Fruit fly (Drosophila melanogaster) whole organism, prepupa: Measurements from ENCODE around the gene Rassf.
A peak's percentile ranks its signal among the peaks of the same experiment; 100 is the strongest.

Experiments used
- Blimp-1 ChIP-seq: fragments of 200-800 bp; sonication (Bioruptor generic); optimal IDR thresholded peaks from 3 replicates; lab custom pipeline; 2017; ENCODE audit warnings: missing biosample characterization, missing genetic modification characterization, mild to moderate bottlenecking, moderate library complexity, missing genetic modification reagents
- CG10631 ChIP-seq: fragments of 200-800 bp; sonication (Bioruptor generic); optimal IDR thresholded peaks from 2 replicates; lab custom pipeline; 2016; ENCODE audit warnings: missing biosample characterization, missing genetic modification characterization
- CG11294 ChIP-seq: fragments of 200-800 bp; sonication (Bioruptor generic); IDR thresholded peaks from 2 replicates; pipeline ENCODE4 v1.3.6; 2022; ENCODE audit warnings: missing biosample characterization, missing genetic modification characterization
- CG11762 ChIP-seq: fragments of 200-800 bp; sonication (Bioruptor generic); optimal IDR thresholded peaks from 3 replicates; lab custom pipeline; 2016; ENCODE audit warnings: missing biosample characterization, missing genetic modification characterization; ENCODE audit not compliant: insufficient read depth
- CG11902 ChIP-seq: fragments of 200-800 bp; sonication (Bioruptor generic); optimal IDR thresholded peaks from 3 replicates; lab custom pipeline; 2016; ENCODE audit warnings: missing biosample characterization, missing genetic modification characterization
- CG16779 ChIP-seq: fragments of 200-800 bp; sonication (Bioruptor generic); optimal IDR thresholded peaks from 3 replicates; lab custom pipeline; 2017; ENCODE audit warnings: missing biosample characterization, mild to moderate bottlenecking, missing genetic modification characterization
- CG3032 ChIP-seq: fragments of 200-800 bp; optimal IDR thresholded peaks from 2 replicates; lab custom pipeline; 2019; ENCODE audit warnings: missing biosample characterization, mild to moderate bottlenecking, missing genetic modification characterization, moderate library complexity
- CG31627 ChIP-seq: fragments of 200-800 bp; sonication (Bioruptor generic); optimal IDR thresholded peaks from 3 replicates; lab custom pipeline; 2016; ENCODE audit warnings: missing biosample characterization, missing genetic modification characterization
- CG32006 ChIP-seq: fragments of 200-800 bp; sonication (Bioruptor generic); optimal IDR thresholded peaks from 3 replicates; lab custom pipeline; 2017; ENCODE audit warnings: missing biosample characterization, mild to moderate bottlenecking, missing genetic modification characterization
- CG34406 ChIP-seq: fragments of 200-800 bp; sonication (Bioruptor generic); optimal IDR thresholded peaks from 3 replicates; lab custom pipeline; 2016; ENCODE audit warnings: missing biosample characterization, missing genetic modification characterization
- CG3919 ChIP-seq: fragments of 200-800 bp; sonication (Bioruptor generic); optimal IDR thresholded peaks from 3 replicates; lab custom pipeline; 2016; ENCODE audit warnings: missing biosample characterization, missing genetic modification characterization
- CG4318 ChIP-seq: fragments of 200-800 bp; sonication (Bioruptor generic); optimal IDR thresholded peaks from 3 replicates; lab custom pipeline; 2017; ENCODE audit warnings: missing biosample characterization, mild to moderate bottlenecking, missing genetic modification characterization
- CG6163 ChIP-seq: fragments of 200-800 bp; sonication (Bioruptor generic); IDR thresholded peaks from 3 replicates; pipeline ENCODE4 v1.3.6; 2022; ENCODE audit warnings: missing biosample characterization, missing genetic modification characterization
- CG6276 ChIP-seq: fragments of 200-800 bp; sonication (Bioruptor generic); optimal IDR thresholded peaks from 2 replicates; lab custom pipeline; 2017; ENCODE audit warnings: missing biosample characterization, mild to moderate bottlenecking, missing genetic modification characterization
- CG6792 ChIP-seq: fragments of 200-800 bp; sonication (Bioruptor generic); optimal IDR thresholded peaks from 3 replicates; lab custom pipeline; 2016; ENCODE audit warnings: missing biosample characterization, missing genetic modification characterization
- CG6854 ChIP-seq: fragments of 200-800 bp; sonication (Bioruptor generic); optimal IDR thresholded peaks from 2 replicates; lab custom pipeline; 2017; ENCODE audit warnings: missing biosample characterization, mild to moderate bottlenecking, missing genetic modification characterization
- CG7368 ChIP-seq: fragments of 200-800 bp; sonication (Bioruptor generic); optimal IDR thresholded peaks from 3 replicates; lab custom pipeline; 2016; ENCODE audit warnings: missing biosample characterization, missing genetic modification characterization
- CG8119 ChIP-seq: fragments of 200-800 bp; sonication (Bioruptor generic); IDR thresholded peaks from 3 replicates; pipeline ENCODE4 v1.3.6; 2022; ENCODE audit warnings: missing biosample characterization, missing genetic modification characterization
- CG8319 ChIP-seq: fragments of 200-800 bp; sonication (Bioruptor generic); optimal IDR thresholded peaks from 3 replicates; lab custom pipeline; 2016; ENCODE audit warnings: missing biosample characterization, missing genetic modification characterization
- CG9139 ChIP-seq: fragments of 200-800 bp; sonication (Bioruptor generic); optimal IDR thresholded peaks from 3 replicates; lab custom pipeline; 2017; ENCODE audit warnings: missing biosample characterization, mild to moderate bottlenecking, missing genetic modification characterization
- Eip75B ChIP-seq: fragments of 200-800 bp; sonication (Bioruptor generic); optimal IDR thresholded peaks from 3 replicates; lab custom pipeline; 2016; ENCODE audit warnings: missing biosample characterization, missing genetic modification characterization
- Ets21C ChIP-seq: fragments of 200-800 bp; sonication (Bioruptor generic); optimal IDR thresholded peaks from 3 replicates; lab custom pipeline; 2016; ENCODE audit warnings: missing biosample characterization, missing genetic modification characterization
- Ets96B ChIP-seq: fragments of 200-800 bp; optimal IDR thresholded peaks from 2 replicates; lab custom pipeline; 2019; ENCODE audit warnings: missing biosample characterization, mild to moderate bottlenecking, missing genetic modification characterization, moderate library complexity
- Gug ChIP-seq: fragments of 200-800 bp; sonication (Bioruptor generic); IDR thresholded peaks from 2 replicates; pipeline ENCODE4 v1.3.6; 2022; ENCODE audit warnings: missing biosample characterization, missing genetic modification characterization
- Hr38 ChIP-seq: sonication (Bioruptor generic); optimal IDR thresholded peaks from 2 replicates; lab custom pipeline; 2016; ENCODE audit warnings: missing biosample characterization, missing genetic modification characterization
- Hr39 ChIP-seq: fragments of 200-800 bp; sonication (Bioruptor generic); optimal IDR thresholded peaks from 2 replicates; lab custom pipeline; 2016; ENCODE audit warnings: missing biosample characterization, missing genetic modification characterization
- Hr4 ChIP-seq: fragments of 200-800 bp; sonication (Bioruptor generic); optimal IDR thresholded peaks from 3 replicates; lab custom pipeline; 2016; ENCODE audit warnings: missing biosample characterization, missing genetic modification characterization
- Met ChIP-seq: fragments of 200-800 bp; sonication (Bioruptor generic); optimal IDR thresholded peaks from 3 replicates; lab custom pipeline; 2016; ENCODE audit warnings: missing biosample characterization, missing genetic modification characterization
- Sox102F ChIP-seq: fragments of 200-800 bp; sonication (Bioruptor generic); optimal IDR thresholded peaks from 2 replicates; lab custom pipeline; 2016; ENCODE audit warnings: missing biosample characterization, mild to moderate bottlenecking, missing genetic modification characterization
- Sox14 ChIP-seq: fragments of 200-800 bp; sonication (Bioruptor generic); optimal IDR thresholded peaks from 3 replicates; lab custom pipeline; 2016; ENCODE audit warnings: missing biosample characterization, missing genetic modification characterization
- Sox15 ChIP-seq: fragments of 200-800 bp; sonication (Bioruptor generic); optimal IDR thresholded peaks from 3 replicates; lab custom pipeline; 2016; ENCODE audit warnings: missing biosample characterization, missing genetic modification characterization
- achi ChIP-seq: fragments of 200-800 bp; sonication (Bioruptor generic); optimal IDR thresholded peaks from 3 replicates; lab custom pipeline; 2016; ENCODE audit warnings: missing biosample characterization, missing genetic modification characterization
- cyc ChIP-seq: fragments of 200-800 bp; sonication (Bioruptor generic); optimal IDR thresholded peaks from 3 replicates; lab custom pipeline; 2016; ENCODE audit warnings: missing biosample characterization, missing genetic modification characterization
- dac ChIP-seq: fragments of 200-800 bp; sonication (Bioruptor generic); optimal IDR thresholded peaks from 2 replicates; lab custom pipeline; 2017; ENCODE audit warnings: missing biosample characterization, mild to moderate bottlenecking, missing genetic modification characterization
- eg ChIP-seq: fragments of 200-800 bp; sonication (Bioruptor generic); IDR thresholded peaks from 3 replicates; pipeline ENCODE4 v1.3.6; 2022; ENCODE audit warnings: missing biosample characterization, missing genetic modification characterization
- fd59A ChIP-seq: fragments of 200-800 bp; sonication (Bioruptor generic); optimal IDR thresholded peaks from 2 replicates; lab custom pipeline; 2017; ENCODE audit warnings: missing biosample characterization, mild to moderate bottlenecking, missing genetic modification characterization, missing genetic modification reagents
- fd85E ChIP-seq: fragments of 200-800 bp; sonication (Bioruptor generic); optimal IDR thresholded peaks from 3 replicates; lab custom pipeline; 2016; ENCODE audit warnings: missing biosample characterization, missing genetic modification characterization
- fkh ChIP-seq: fragments of 200-800 bp; sonication (Bioruptor generic); optimal IDR thresholded peaks from 3 replicates; lab custom pipeline; 2017; ENCODE audit warnings: missing biosample characterization, mild to moderate bottlenecking, missing genetic modification characterization, moderate library complexity
- lz ChIP-seq: fragments of 200-800 bp; sonication (Bioruptor generic); optimal IDR thresholded peaks from 3 replicates; lab custom pipeline; 2016; ENCODE audit warnings: missing biosample characterization, missing genetic modification characterization
- net ChIP-seq: fragments of 200-800 bp; sonication (Bioruptor generic); optimal IDR thresholded peaks from 3 replicates; lab custom pipeline; 2016; ENCODE audit warnings: missing biosample characterization, missing genetic modification characterization
- pdm3 ChIP-seq: fragments of 200-800 bp; sonication (Bioruptor generic); optimal IDR thresholded peaks from 3 replicates; lab custom pipeline; 2016; ENCODE audit warnings: missing biosample characterization, missing genetic modification characterization
- salr ChIP-seq, 2 experiments: fragments of 200-800 bp; sonication (Bioruptor generic); optimal IDR thresholded peaks; 3 replicates each; lab custom pipeline; 2016 to 2018; ENCODE audit warnings: missing biosample characterization in 2 of 2, missing genetic modification characterization in 2 of 2, mild to moderate bottlenecking in 1 of 2
- spab ChIP-seq: fragments of 200-800 bp; sonication (Bioruptor generic); optimal IDR thresholded peaks from 2 replicates; lab custom pipeline; 2017; ENCODE audit warnings: missing biosample characterization, mild to moderate bottlenecking, missing genetic modification characterization, missing genetic modification reagents
- svp ChIP-seq: fragments of 200-800 bp; sonication (Bioruptor generic); peaks from one replicate; lab custom pipeline; 2016; ENCODE audit warnings: missing biosample characterization, missing genetic modification characterization
- vri ChIP-seq: fragments of 200-800 bp; sonication (Bioruptor generic); optimal IDR thresholded peaks from 3 replicates; lab custom pipeline; 2016; ENCODE audit warnings: missing biosample characterization, mild to moderate bottlenecking, missing genetic modification characterization

Gene Rassf

dm6 chr3R:23147625-23148024 is 29.9 kb upstream of the Rassf start (continued):
- TF ChIP-seq Hr39 (GFP tag; lab: Kevin White, UChicago) (peak; percentile 47), fd59A (GFP tag; lab: Kevin White, UChicago) (peak; percentile 73), CG6854 (GFP tag; lab: Kevin White, UChicago) (no peak), CG34406 (GFP tag; lab: Kevin White, UChicago) (peak; percentile 52), Gug (GFP tag; lab: Robert Waterston, UW) (peak; percentile 19; the same call in 1 of the 2 replicates), CG9139 (GFP tag; lab: Kevin White, UChicago) (peak; percentile 71), CG8119 (GFP tag; lab: Robert Waterston, UW) (peak; percentile 56), Sox15 (peak; percentile 46), CG8319 (GFP tag; lab: Kevin White, UChicago) (peak; percentile 42), Hr38 (GFP tag; lab: Kevin White, UChicago) (no peak), Met (GFP tag; lab: Kevin White, UChicago) (peak; percentile 43), lz (GFP tag; lab: Kevin White, UChicago) (peak; percentile 61), CG6163 (GFP tag; lab: Robert Waterston, UW) (peak; percentile 79), Sox14 (GFP tag; lab: Kevin White, UChicago) (peak; percentile 54), CG31627 (GFP tag; lab: Kevin White, UChicago) (peak; percentile 40)

dm6 chr3R:23147058-23147457 is 29.3 kb upstream of the Rassf start:
- TF ChIP-seq vri (GFP tag; lab: Kevin White, UChicago) (no peak), CG7368 (GFP tag; lab: Kevin White, UChicago) (no peak), Ets96B (tag; lab: Kevin White, UChicago) (no peak), CG31627 (GFP tag; lab: Kevin White, UChicago) (no peak), net (GFP tag; lab: Kevin White, UChicago) (no peak), CG6854 (GFP tag; lab: Kevin White, UChicago) (no peak), dac (no peak)

dm6 chr3R:23145681-23146080 is 27.9 kb upstream of the Rassf start:
- TF ChIP-seq CG3032 (tag; lab: Kevin White, UChicago) (no peak), lz (GFP tag; lab: Kevin White, UChicago) (no peak), CG6276 (GFP tag; lab: Kevin White, UChicago) (no peak)

dm6 chr3R:23144654-23145053 is 26.9 kb upstream of the Rassf start:
- TF ChIP-seq Ets96B (tag; lab: Kevin White, UChicago) (peak; percentile 15), CG11762 (GFP tag; lab: Kevin White, UChicago) (no peak), spab (no peak), CG16779 (tag; lab: Kevin White, UChicago) (no peak), CG3919 (peak; percentile 20), CG6854 (GFP tag; lab: Kevin White, UChicago) (no peak), Gug (GFP tag; lab: Robert Waterston, UW) (no peak), Ets21C (GFP tag; lab: Kevin White, UChicago) (no peak), Blimp-1 (GFP tag; lab: Kevin White, UChicago) (no peak), svp (GFP tag; lab: Kevin White, UChicago) (peak; percentile 42), CG11294 (GFP tag; lab: Robert Waterston, UW) (no peak), CG6792 (GFP tag; lab: Kevin White, UChicago) (no peak), CG6276 (GFP tag; lab: Kevin White, UChicago) (no peak), Sox15 (no peak), Eip75B (GFP tag; lab: Kevin White, UChicago) (peak; percentile 23), CG31627 (GFP tag; lab: Kevin White, UChicago) (peak; percentile 26), CG11902 (no peak), fkh (no peak), CG32006 (peak; percentile 38), CG10631 (GFP tag; lab: Kevin White, UChicago) (no peak), achi (peak; percentile 11), Hr4 (peak; percentile 21), CG7368 (GFP tag; lab: Kevin White, UChicago) (no peak), fd85E (no peak), pdm3 (GFP tag; lab: Kevin White, UChicago) (peak; percentile 43), Sox102F (GFP tag; lab: Kevin White, UChicago) (peak; percentile 41), vri (GFP tag; lab: Kevin White, UChicago) (peak; percentile 5), salr (GFP tag; optimal IDR thresholded peaks at IDR 0.05; lab: Kevin White, UChicago) (no peak), CG8319 (GFP tag; lab: Kevin White, UChicago) (no peak), eg (GFP tag; lab: Robert Waterston, UW) (no peak), cyc (GFP tag; lab: Kevin White, UChicago) (no peak), CG4318 (GFP tag; lab: Kevin White, UChicago) (no peak)
